Fruit fly (Drosophila melanogaster) whole organism, pupa: ENCODE measurements around the gene Unc-76.

Experiments
- CG10348 ChIP-seq: fragments of 200-800 bp; sonication (Bioruptor generic); IDR thresholded peaks from 2 replicates; pipeline ENCODE4 v1.3.6; 2022; ENCODE audit warnings: missing biosample characterization, missing genetic modification characterization
- CG17806 ChIP-seq: fragments of 200-800 bp; sonication (Bioruptor generic); optimal IDR thresholded peaks from 2 replicates; lab custom pipeline; 2018; ENCODE audit warnings: missing biosample characterization, mild to moderate bottlenecking, missing genetic modification characterization, moderate library complexity
- CG34367 ChIP-seq: fragments of 200-800 bp; sonication (Bioruptor generic); optimal IDR thresholded peaks from 2 replicates; lab custom pipeline; 2018; ENCODE audit warnings: missing biosample characterization, mild to moderate bottlenecking, missing genetic modification characterization

DNA sequence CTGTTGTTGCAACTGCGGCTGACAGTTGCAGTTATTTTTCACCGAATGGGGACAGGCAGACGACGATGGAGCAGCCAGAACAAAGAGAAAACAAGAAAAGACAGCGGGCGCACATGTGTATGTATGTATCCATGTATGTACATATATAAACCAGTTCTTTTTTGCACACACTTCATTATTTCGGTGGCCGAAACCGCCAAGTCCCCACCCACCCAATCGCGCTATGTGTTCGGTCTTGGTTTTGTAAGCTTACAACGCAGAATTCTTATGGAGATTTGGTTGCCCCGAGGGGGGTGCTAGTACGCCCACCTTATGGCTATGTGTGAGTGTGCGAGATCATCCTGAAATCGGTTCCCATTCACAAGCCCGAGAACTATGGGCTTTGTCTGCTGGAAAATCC lies 49.1 kb upstream of the Unc-76 start:
- TF ChIP-seq CG17806 (tag; lab: Kevin White, UChicago) (no peak), CG34367 (tag; lab: Kevin White, UChicago) (no peak), CG10348 (no peak)
